Fruit fly (Drosophila melanogaster): ENCODE measurements around the gene mRpL9.

dm6 chr3R:15361490-15361889, 31.0 kb downstream of the mRpL9 start, which contains the start of the genes Cog2 and Trax:
- TF ChIP-seq Hey (tag; optimal IDR thresholded peaks at IDR 0.05) (no peak), scrt (GFP tag; optimal IDR thresholded peaks at IDR 0.05) (no peak), HLHmδ (GFP tag; optimal IDR thresholded peaks at IDR 0.05) (no peak), ttk (GFP tag; IDR thresholded peaks at IDR 0.05) (no peak), pho (GFP tag; optimal IDR thresholded peaks at IDR 0.05) (no peak), D (optimal IDR thresholded peaks at IDR 0.05) (no peak), D (GFP tag; optimal IDR thresholded peaks at IDR 0.05) (no peak), fu2 (GFP tag; optimal IDR thresholded peaks at IDR 0.05) (no peak), Dip3 (GFP tag; optimal IDR thresholded peaks at IDR 0.05) (no peak), chn (GFP tag; optimal IDR thresholded peaks at IDR 0.05) (no peak), Adf1 (GFP tag; IDR thresholded peaks at IDR 0.05) (no peak), PHDP (tag; optimal IDR thresholded peaks at IDR 0.05) (no peak), trem (tag; optimal IDR thresholded peaks at IDR 0.05) (no peak)
